Worm (Caenorhabditis elegans) whole organism, L2 larva: ENCODE measurements around the gene str-261.

Experiments
- C34F6.9 ChIP-seq: fragments of 150-350 bp; optimal IDR thresholded peaks from 2 replicates; lab custom pipeline; 2014; ENCODE audit warnings: missing biosample characterization, missing genetic modification characterization
- R02D3.7 ChIP-seq: fragments of 150-350 bp; optimal IDR thresholded peaks from 2 replicates; lab custom pipeline; 2014; ENCODE audit warnings: missing biosample characterization, missing genetic modification characterization
- Y55F3AM.14 ChIP-seq: fragments of 200-800 bp; sonication (Bioruptor generic); optimal IDR thresholded peaks from 2 replicates; lab custom pipeline; 2018; ENCODE audit warnings: mild to moderate bottlenecking, missing genetic modification characterization, missing compliant biosample characterization
- ZK546.5 ChIP-seq: sonication (generic microtip); optimal IDR thresholded peaks from 2 replicates; lab custom pipeline; 2017; ENCODE audit warnings: missing biosample characterization, missing genetic modification characterization
- ceh-16 ChIP-seq: fragments of 150-350 bp; optimal IDR thresholded peaks from 2 replicates; lab custom pipeline; 2014; ENCODE audit warnings: missing biosample characterization, missing genetic modification characterization
- crh-2 ChIP-seq: sonication (generic microtip); optimal IDR thresholded peaks from 2 replicates; lab custom pipeline; 2017; ENCODE audit warnings: missing biosample characterization, missing genetic modification characterization
- fos-1 ChIP-seq: fragments of 150-350 bp; optimal IDR thresholded peaks from 2 replicates; lab custom pipeline; 2014; ENCODE audit warnings: missing biosample characterization, missing genetic modification characterization
- gmeb-1 ChIP-seq: fragments of 150-350 bp; optimal IDR thresholded peaks from 2 replicates; lab custom pipeline; 2014; ENCODE audit warnings: missing biosample characterization, missing genetic modification characterization
- lin-11 ChIP-seq: fragments of 150-350 bp; sonication (generic microtip); optimal IDR thresholded peaks from 2 replicates; lab custom pipeline; 2014; ENCODE audit warnings: missing biosample characterization, missing genetic modification characterization, inconsistent platforms, mixed read lengths
- lin-13 ChIP-seq: fragments of 150-350 bp; optimal IDR thresholded peaks from 2 replicates; lab custom pipeline; 2014; ENCODE audit warnings: missing biosample characterization, missing genetic modification reagents, missing genetic modification characterization
- mab-5 ChIP-seq: fragments of 150-350 bp; optimal IDR thresholded peaks from 2 replicates; lab custom pipeline; 2014; ENCODE audit warnings: missing biosample characterization, missing genetic modification characterization
- nhr-10 ChIP-seq: sonication (generic microtip); optimal IDR thresholded peaks from 2 replicates; lab custom pipeline; 2017; ENCODE audit warnings: missing biosample characterization, missing genetic modification characterization
- nhr-11 ChIP-seq: fragments of 150-350 bp; optimal IDR thresholded peaks from 2 replicates; lab custom pipeline; 2014; ENCODE audit warnings: missing biosample characterization, missing genetic modification characterization
- nhr-237 ChIP-seq: fragments of 150-350 bp; optimal IDR thresholded peaks from 2 replicates; lab custom pipeline; 2014; ENCODE audit warnings: missing biosample characterization, missing genetic modification characterization
- nhr-25 ChIP-seq: fragments of 150-350 bp; sonication (generic microtip); optimal IDR thresholded peaks from 3 replicates; lab custom pipeline; 2014; ENCODE audit warnings: missing biosample characterization, missing genetic modification characterization
- peb-1 ChIP-seq: fragments of 150-350 bp; optimal IDR thresholded peaks from 2 replicates; lab custom pipeline; 2014; ENCODE audit warnings: missing biosample characterization, missing genetic modification characterization
- skn-1 ChIP-seq: sonication (generic microtip); optimal IDR thresholded peaks from 2 replicates; lab custom pipeline; 2017; ENCODE audit warnings: missing biosample characterization, missing genetic modification characterization
- snpc-4 ChIP-seq: fragments of 150-350 bp; optimal IDR thresholded peaks from 2 replicates; lab custom pipeline; 2014; ENCODE audit warnings: missing biosample characterization, missing genetic modification characterization
- unc-39 ChIP-seq: fragments of 150-350 bp; optimal IDR thresholded peaks from 2 replicates; lab custom pipeline; 2014; ENCODE audit warnings: missing biosample characterization, missing genetic modification characterization
- unc-55 ChIP-seq: fragments of 150-350 bp; sonication (generic microtip); optimal IDR thresholded peaks from 3 replicates; lab custom pipeline; 2014; ENCODE audit warnings: missing biosample characterization, missing genetic modification reagents, missing genetic modification characterization
- zag-1 ChIP-seq: fragments of 150-350 bp; optimal IDR thresholded peaks from 2 replicates; lab custom pipeline; 2014; ENCODE audit warnings: missing biosample characterization, missing genetic modification characterization
- ztf-11 ChIP-seq: sonication (generic microtip); optimal IDR thresholded peaks from 2 replicates; lab custom pipeline; 2017; ENCODE audit warnings: missing biosample characterization, missing genetic modification characterization

The str-261 gene

DNA sequence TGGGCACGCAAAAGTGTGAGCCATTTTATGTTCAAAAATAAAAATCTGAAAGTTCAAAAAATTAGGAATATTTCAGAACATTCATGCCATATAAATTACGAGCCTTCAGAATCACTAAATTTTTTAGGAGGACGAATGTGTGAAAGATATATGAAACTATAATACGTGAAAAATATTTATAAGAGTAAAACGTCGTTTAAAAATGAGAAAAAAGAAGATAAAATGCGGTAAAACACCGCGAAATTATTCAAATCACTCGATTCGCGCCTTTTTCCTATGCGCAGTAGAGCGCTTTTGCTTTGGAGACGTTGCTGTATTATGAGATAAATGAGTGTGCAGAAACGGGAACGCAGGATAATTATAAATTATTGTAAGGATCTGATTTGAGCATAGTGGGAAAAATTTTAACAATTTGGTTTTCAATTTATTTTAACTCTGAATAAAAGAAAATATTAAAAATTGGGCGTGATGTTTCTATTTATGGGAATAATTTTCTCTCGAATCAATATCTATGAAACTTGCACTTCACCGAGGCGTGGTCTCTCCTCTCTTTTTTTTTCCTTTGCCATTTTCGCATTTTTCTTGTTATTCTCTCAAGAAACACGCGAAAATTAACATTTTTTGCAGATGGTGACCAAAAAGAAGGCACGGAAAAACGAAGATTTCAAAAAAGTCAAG is 45.0 kb downstream of the str-261 start, which contains the start of the genes sup-35 and Y48A6C.4 (continued):
- TF ChIP-seq nhr-237 (tag; lab: Kevin White, UChicago) (no peak), ZK546.5 (tag; lab: Kevin White, UChicago) (no peak), gmeb-1 (tag; lab: Kevin White, UChicago) (peak; percentile 93), nhr-10 (tag; lab: Kevin White, UChicago) (no peak), lin-11 (tag; lab: Kevin White, UChicago) (no peak), nhr-11 (no peak), Y55F3AM.14 (GFP tag; lab: Kevin White, UChicago) (no peak), C34F6.9 (tag; lab: Kevin White, UChicago) (peak; percentile 91), skn-1 (tag; lab: Kevin White, UChicago) (no peak), unc-55 (GFP tag; lab: Kevin White, UChicago) (peak; percentile 91), R02D3.7 (tag; lab: Kevin White, UChicago) (no peak), ztf-11 (tag; lab: Kevin White, UChicago) (no peak), mab-5 (no peak), peb-1 (tag; lab: Kevin White, UChicago) (no peak), crh-2 (tag; lab: Kevin White, UChicago) (peak; percentile 85), nhr-25 (peak; percentile 64), fos-1 (tag; lab: Kevin White, UChicago) (peak; percentile 34), lin-13 (GFP tag; lab: Kevin White, UChicago) (peak; percentile 91), unc-39 (tag; lab: Kevin White, UChicago) (no peak), zag-1 (tag; lab: Kevin White, UChicago) (no peak), ceh-16 (tag; lab: Kevin White, UChicago) (no peak)

DNA sequence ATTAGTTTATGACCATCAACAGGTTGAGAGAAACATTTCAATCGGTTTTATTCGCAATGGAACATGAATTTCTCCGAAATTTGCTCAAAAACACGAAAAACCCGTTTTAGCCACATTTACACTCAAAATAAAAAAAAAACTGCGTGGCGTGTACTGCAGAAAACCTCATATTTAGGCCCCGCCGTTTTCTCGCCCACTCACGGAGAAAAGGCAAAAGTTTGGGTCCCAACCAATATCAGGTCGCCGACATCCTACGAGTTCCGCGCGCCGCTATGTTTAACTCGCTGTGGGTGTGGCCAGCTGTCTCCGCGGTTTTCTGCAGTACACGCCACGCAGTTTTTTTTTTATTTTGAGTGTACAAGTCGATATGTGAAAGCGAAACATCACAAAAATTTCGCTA is 49.5 kb downstream of the str-261 start:
- TF ChIP-seq ceh-16 (tag; lab: Kevin White, UChicago) (no peak), snpc-4 (tag; lab: Kevin White, UChicago) (peak; percentile 75)
